Worm (Caenorhabditis elegans): ENCODE measurements around the gene fbxa-141.
A peak's percentile ranks its signal among the peaks of the same experiment; 100 is the strongest.

DNA sequence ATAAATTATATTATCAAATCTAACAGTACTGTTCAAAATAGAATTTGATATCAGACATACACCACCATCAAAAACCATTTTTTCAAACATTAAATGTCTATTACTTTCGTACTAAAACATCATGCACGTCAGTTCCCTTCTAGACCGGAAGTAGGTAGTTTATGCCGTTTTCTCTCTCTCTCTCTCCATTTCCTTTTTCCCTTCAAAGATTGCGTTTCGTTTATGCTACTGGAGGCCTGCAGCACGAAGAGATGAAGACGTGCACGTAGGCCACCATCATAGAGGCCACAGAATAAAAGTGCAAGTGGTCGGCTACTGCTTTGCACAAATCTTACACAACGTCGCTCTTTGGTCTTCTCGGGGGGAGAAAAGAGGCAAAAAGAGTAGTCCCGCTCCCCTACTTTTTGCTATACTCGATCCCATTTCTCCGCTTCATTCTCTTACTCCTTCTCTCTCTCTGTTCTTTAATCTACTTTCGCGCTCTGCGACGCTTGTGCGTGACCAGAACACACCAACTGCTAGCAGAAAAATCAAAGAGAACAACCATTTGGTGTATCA is 48.8 kb upstream of the fbxa-141 start:
- TF ChIP-seq pag-3 (tag; optimal IDR thresholded peaks at IDR 0.05; ENCODE audit: borderline replicate concordance) (no peak), pha-4 (tag; optimal IDR thresholded peaks at IDR 0.05) (no peak), ceh-14 (tag; optimal IDR thresholded peaks at IDR 0.05) (no peak), ama-1 (optimal IDR thresholded peaks at IDR 0.05) (no peak), gmeb-2 (tag; optimal IDR thresholded peaks at IDR 0.05) (no peak), pat-9 (tag; optimal IDR thresholded peaks at IDR 0.05) (no peak), elt-2 (tag; optimal IDR thresholded peaks at IDR 0.05) (no peak), fkh-6 (tag; optimal IDR thresholded peaks at IDR 0.05) (no peak), pros-1 (tag; optimal IDR thresholded peaks at IDR 0.05) (no peak), unc-86 (tag; optimal IDR thresholded peaks at IDR 0.05) (no peak), ceh-48 (tag; optimal IDR thresholded peaks at IDR 0.05) (no peak), unc-55 (GFP tag; optimal IDR thresholded peaks at IDR 0.05) (peak; percentile 1), unc-3 (GFP tag; conservative IDR thresholded peaks at IDR 0.05) (no peak), unc-3 (tag; optimal IDR thresholded peaks at IDR 0.05) (no peak)
